Worm (Caenorhabditis elegans) whole organism, late embryonic: ENCODE measurements around the gene odd-2.

Experiments used
- C08G9.2 ChIP-seq: sonication (generic microtip); optimal IDR thresholded peaks from 2 replicates; lab custom pipeline; 2016; ENCODE audit warnings: mild to moderate bottlenecking, missing genetic modification characterization, moderate library complexity, missing compliant biosample characterization
- F13H6.1 ChIP-seq: sonication (generic microtip); optimal IDR thresholded peaks from 2 replicates; lab custom pipeline; 2016; ENCODE audit warnings: missing genetic modification characterization, missing compliant biosample characterization
- K02D7.2 ChIP-seq: sonication (generic microtip); optimal IDR thresholded peaks from 2 replicates; lab custom pipeline; 2017; ENCODE audit warnings: mild to moderate bottlenecking, missing genetic modification characterization, missing compliant biosample characterization
- K09A11.1 ChIP-seq: sonication (generic microtip); optimal IDR thresholded peaks from 2 replicates; lab custom pipeline; 2017; ENCODE audit warnings: antibody characterized with exemption, mild to moderate bottlenecking, missing genetic modification characterization, missing compliant biosample characterization; ENCODE audit not compliant: insufficient read depth
- T23F11.4 ChIP-seq: fragments of 200-800 bp; sonication (Bioruptor generic); optimal IDR thresholded peaks from 2 replicates; lab custom pipeline; 2018; ENCODE audit warnings: mild to moderate bottlenecking, missing genetic modification characterization, missing compliant biosample characterization
- Y22D7AL.16 ChIP-seq: sonication (generic microtip); optimal IDR thresholded peaks from 2 replicates; lab custom pipeline; 2016; ENCODE audit warnings: missing genetic modification characterization, missing compliant biosample characterization
- ahr-1 ChIP-seq: sonication (generic microtip); optimal IDR thresholded peaks from 2 replicates; lab custom pipeline; 2016; ENCODE audit warnings: missing genetic modification characterization, missing compliant biosample characterization
- ama-1 ChIP-seq: fragments of 150-350 bp; optimal IDR thresholded peaks from 2 replicates; lab custom pipeline; 2014
- ceh-14 ChIP-seq: sonication (generic microtip); optimal IDR thresholded peaks from 2 replicates; lab custom pipeline; 2016; ENCODE audit warnings: missing genotype, missing genetic modification characterization, missing compliant biosample characterization
- ceh-18 ChIP-seq: sonication (generic microtip); optimal IDR thresholded peaks from 2 replicates; lab custom pipeline; 2016; ENCODE audit warnings: missing genetic modification characterization, missing compliant biosample characterization
- ceh-19 ChIP-seq: fragments of 200-800 bp; sonication (Bioruptor generic); optimal IDR thresholded peaks from 2 replicates; lab custom pipeline; 2018; ENCODE audit warnings: mild to moderate bottlenecking, missing genetic modification characterization, missing compliant biosample characterization
- ceh-2 ChIP-seq: sonication (generic microtip); optimal IDR thresholded peaks from 2 replicates; lab custom pipeline; 2016; ENCODE audit warnings: missing genotype, missing genetic modification characterization, missing compliant biosample characterization
- ceh-22 ChIP-seq: sonication (generic microtip); optimal IDR thresholded peaks from 2 replicates; lab custom pipeline; 2017; ENCODE audit warnings: missing biosample characterization, missing genetic modification characterization
- ceh-31 ChIP-seq: sonication (generic microtip); optimal IDR thresholded peaks from 2 replicates; lab custom pipeline; 2016; ENCODE audit warnings: missing genetic modification characterization, missing compliant biosample characterization
- ceh-34 ChIP-seq: sonication (generic microtip); optimal IDR thresholded peaks from 2 replicates; lab custom pipeline; 2016; ENCODE audit warnings: mild to moderate bottlenecking, missing genetic modification characterization, missing compliant biosample characterization
- ceh-45 ChIP-seq: fragments of 200-800 bp; sonication (Bioruptor generic); IDR thresholded peaks from 2 replicates; pipeline ENCODE4 v1.3.6; 2022; ENCODE audit warnings: missing genetic modification reagents, missing genetic modification characterization, missing compliant biosample characterization
- ceh-48 ChIP-seq: sonication (generic microtip); optimal IDR thresholded peaks from 2 replicates; lab custom pipeline; 2016; ENCODE audit warnings: missing genetic modification characterization, inconsistent platforms, missing compliant biosample characterization
- dmd-4 ChIP-seq: sonication (generic microtip); optimal IDR thresholded peaks from 2 replicates; lab custom pipeline; 2016; ENCODE audit warnings: borderline replicate concordance, missing genetic modification characterization, missing compliant biosample characterization
- elt-2 ChIP-seq: sonication (generic microtip); optimal IDR thresholded peaks from 2 replicates; lab custom pipeline; 2016; ENCODE audit warnings: missing genetic modification reagents, missing genetic modification characterization, missing compliant biosample characterization
- elt-4 ChIP-seq: sonication (generic microtip); optimal IDR thresholded peaks from 2 replicates; lab custom pipeline; 2016; ENCODE audit warnings: missing genetic modification characterization, missing compliant biosample characterization
- ets-4 ChIP-seq: sonication (generic microtip); optimal IDR thresholded peaks from 2 replicates; lab custom pipeline; 2016; ENCODE audit warnings: missing genetic modification characterization, missing compliant biosample characterization
- fax-1 ChIP-seq: sonication (generic microtip); optimal IDR thresholded peaks from 2 replicates; lab custom pipeline; 2016; ENCODE audit warnings: missing genotype, missing genetic modification characterization, missing compliant biosample characterization
- fkh-6 ChIP-seq: sonication (generic microtip); optimal IDR thresholded peaks from 2 replicates; lab custom pipeline; 2016; ENCODE audit warnings: missing genetic modification characterization, missing compliant biosample characterization
- gmeb-2 ChIP-seq: sonication (generic microtip); optimal IDR thresholded peaks from 2 replicates; lab custom pipeline; 2016; ENCODE audit warnings: missing genetic modification characterization, inconsistent platforms, missing compliant biosample characterization
- hlh-13 ChIP-seq: fragments of 200-800 bp; sonication (Bioruptor generic); optimal IDR thresholded peaks from 2 replicates; lab custom pipeline; 2018; ENCODE audit warnings: mild to moderate bottlenecking, missing genetic modification characterization, missing compliant biosample characterization
- hlh-30 ChIP-seq: sonication (generic microtip); optimal IDR thresholded peaks from 2 replicates; lab custom pipeline; 2017; ENCODE audit warnings: antibody characterized with exemption, missing genetic modification characterization, missing compliant biosample characterization; ENCODE audit not compliant: insufficient read depth
- lin-11 ChIP-seq: fragments of 200-800 bp; sonication (Bioruptor generic); optimal IDR thresholded peaks from 2 replicates; lab custom pipeline; 2018; ENCODE audit warnings: mild to moderate bottlenecking, missing genetic modification characterization, missing compliant biosample characterization
- madf-2 ChIP-seq: sonication (generic microtip); optimal IDR thresholded peaks from 2 replicates; lab custom pipeline; 2017; ENCODE audit warnings: missing genetic modification characterization, missing compliant biosample characterization
- nfya-1 ChIP-seq: sonication (generic microtip); optimal IDR thresholded peaks from 2 replicates; lab custom pipeline; 2017; ENCODE audit warnings: missing genetic modification characterization, mild to moderate bottlenecking, missing compliant biosample characterization, antibody characterized with exemption, moderate library complexity
- nhr-11 ChIP-seq: fragments of 150-350 bp; optimal IDR thresholded peaks from 2 replicates; lab custom pipeline; 2014; ENCODE audit warnings: missing biosample characterization, missing genetic modification characterization
- npax-4 ChIP-seq: sonication (generic microtip); optimal IDR thresholded peaks from 2 replicates; lab custom pipeline; 2016; ENCODE audit warnings: missing genetic modification characterization, missing compliant biosample characterization
- odd-2 ChIP-seq: sonication (generic microtip); optimal IDR thresholded peaks from 2 replicates; lab custom pipeline; 2017; ENCODE audit warnings: antibody characterized with exemption, mild to moderate bottlenecking, missing genetic modification characterization, missing compliant biosample characterization
- pqm-1 ChIP-seq: sonication (generic microtip); optimal IDR thresholded peaks from 2 replicates; lab custom pipeline; 2016; ENCODE audit warnings: missing genetic modification characterization, missing compliant biosample characterization
- pros-1 ChIP-seq: fragments of 150-350 bp; optimal IDR thresholded peaks from 2 replicates; lab custom pipeline; 2014; ENCODE audit warnings: missing biosample characterization, missing genetic modification reagents, missing genetic modification characterization
- rnt-1 ChIP-seq: sonication (generic microtip); optimal IDR thresholded peaks from 2 replicates; lab custom pipeline; 2016; ENCODE audit warnings: missing genetic modification characterization, missing compliant biosample characterization
- sox-2 ChIP-seq: fragments of 200-800 bp; sonication (Bioruptor generic); IDR thresholded peaks from 2 replicates; pipeline ENCODE4 v1.3.6; 2022; ENCODE audit warnings: missing genetic modification reagents, missing genetic modification characterization, missing compliant biosample characterization
- syd-9 ChIP-seq: sonication (generic microtip); optimal IDR thresholded peaks from 2 replicates; lab custom pipeline; 2016; ENCODE audit warnings: mild to moderate bottlenecking, missing genetic modification characterization, moderate library complexity, missing compliant biosample characterization
- tbx-2 ChIP-seq: sonication (generic microtip); optimal IDR thresholded peaks from 2 replicates; lab custom pipeline; 2016; ENCODE audit warnings: missing genetic modification characterization, missing compliant biosample characterization
- ttx-3 ChIP-seq: sonication (generic microtip); optimal IDR thresholded peaks from 2 replicates; lab custom pipeline; 2016; ENCODE audit warnings: missing genetic modification reagents, missing genetic modification characterization, missing compliant biosample characterization
- unc-3 ChIP-seq, 2 experiments: fragments of 200-800 bp in 1 of 2; sonication (Bioruptor generic) in 1 of 2; sonication (generic microtip) in 1 of 2; conservative IDR thresholded peaks in 1 of 2; optimal IDR thresholded peaks in 1 of 2; 2 replicates each; pipeline versions ENCODE4 v1.3.6 to Lab custom; 2016 to 2022; ENCODE audit warnings: missing compliant biosample characterization in 2 of 2, missing genetic modification characterization in 2 of 2, missing genetic modification reagents in 1 of 2
- unc-42 ChIP-seq: sonication (generic microtip); optimal IDR thresholded peaks from 2 replicates; lab custom pipeline; 2016; ENCODE audit warnings: missing genotype, missing genetic modification characterization, missing compliant biosample characterization
- unc-55 ChIP-seq: sonication (generic microtip); optimal IDR thresholded peaks from 2 replicates; lab custom pipeline; 2017; ENCODE audit warnings: missing biosample characterization, missing genetic modification reagents, missing genetic modification characterization
- unc-86 ChIP-seq: sonication (generic microtip); optimal IDR thresholded peaks from 2 replicates; lab custom pipeline; 2016; ENCODE audit warnings: missing genetic modification characterization, missing compliant biosample characterization

odd-2 gene

ce11 chrX:6128225-6128686, 32.1 kb downstream of the odd-2 start, which contains the start of gene C15H9.9:
Gene C15H9.9, minus strand, starts transcription at chrX:6128275.
- TF ChIP-seq unc-86 (tag; lab: Kevin White, UChicago) = no peak
- TF ChIP-seq syd-9 = no peak
- no peak for TF ChIP-seq gmeb-2 (tag; lab: Kevin White, UChicago)
- TF ChIP-seq ceh-18 (tag; lab: Kevin White, UChicago) = peak; percentile 65
- TF ChIP-seq elt-2 (tag; lab: Kevin White, UChicago) = no peak
- no peak for TF ChIP-seq K02D7.2
- TF ChIP-seq unc-42 (tag; lab: Kevin White, UChicago) = peak; percentile 75
- no peak for TF ChIP-seq ceh-22 (tag; lab: Kevin White, UChicago)
- TF ChIP-seq sox-2 = no peak
- no peak for TF ChIP-seq ets-4 (tag; lab: Kevin White, UChicago)
- no peak for TF ChIP-seq ceh-19
- TF ChIP-seq F13H6.1 = no peak
- TF ChIP-seq fax-1 (tag; lab: Kevin White, UChicago) = no peak
- peak; percentile 28 for TF ChIP-seq unc-55 (GFP tag; lab: Kevin White, UChicago)
- no peak for TF ChIP-seq elt-4 (tag; lab: Kevin White, UChicago)
- no peak for TF ChIP-seq C08G9.2 (tag; lab: Kevin White, UChicago)
- peak; percentile 12 for TF ChIP-seq tbx-2 (tag; lab: Kevin White, UChicago)
- peak; percentile 69 for TF ChIP-seq ceh-31 (tag; lab: Kevin White, UChicago)
- peak; percentile 17 for TF ChIP-seq rnt-1
- no peak for TF ChIP-seq lin-11 (tag; lab: Kevin White, UChicago)
- TF ChIP-seq pqm-1 (tag; lab: Kevin White, UChicago) = no peak

- TF ChIP-seq hlh-30 (tag; lab: Kevin White, UChicago) (peak; percentile 27), hlh-13 (no peak), madf-2 (tag; lab: Kevin White, UChicago) (no peak), K09A11.1 (tag; lab: Kevin White, UChicago) (no peak), ceh-34 (no peak), unc-42 (tag; lab: Kevin White, UChicago) (no peak), ama-1 (no peak), Y22D7AL.16 (tag; lab: Kevin White, UChicago) (no peak), ceh-18 (tag; lab: Kevin White, UChicago) (no peak)
Measured at ce11 chrX:6122026-6122425, 38.3 kb downstream of the odd-2 start, which contains the start of gene nnt-1. Gene nnt-1, plus strand, starts transcription at chrX:6122311.

- TF ChIP-seq nhr-11 (tag; lab: Kevin White, UChicago) (no peak), lin-11 (tag; lab: Kevin White, UChicago) (no peak), ceh-14 (tag; lab: Kevin White, UChicago) (no peak), C08G9.2 (tag; lab: Kevin White, UChicago) (no peak)
Measured at ce11 chrX:6121279-6121678, 39.0 kb downstream of the odd-2 start.

ce11 chrX:6118086-6118825, 42.1 kb downstream of the odd-2 start, which contains the start of gene C15H9.2:
Gene C15H9.2, plus strand, starts transcription at chrX:6118526.
- TF ChIP-seq unc-42 (tag; lab: Kevin White, UChicago) = no peak
- no peak for TF ChIP-seq ahr-1 (tag; lab: Kevin White, UChicago)
- no peak for TF ChIP-seq ceh-45 (GFP tag; lab: Robert Waterston, UW)
- no peak for TF ChIP-seq unc-55 (GFP tag; lab: Kevin White, UChicago)
- no peak for TF ChIP-seq fkh-6
- TF ChIP-seq unc-3 (GFP tag; conservative IDR thresholded peaks at IDR 0.05; lab: Robert Waterston, UW) = no peak
- TF ChIP-seq unc-3 (tag; optimal IDR thresholded peaks at IDR 0.05; lab: Kevin White, UChicago) = no peak
- no peak for TF ChIP-seq npax-4 (tag; lab: Kevin White, UChicago)
- TF ChIP-seq nfya-1 (tag; lab: Kevin White, UChicago) = no peak
- TF ChIP-seq T23F11.4 (GFP tag; lab: Kevin White, UChicago) = no peak
- TF ChIP-seq lin-11 (tag; lab: Kevin White, UChicago) = no peak
- no peak for TF ChIP-seq ttx-3 (tag; lab: Kevin White, UChicago)
- no peak for TF ChIP-seq K02D7.2
- TF ChIP-seq odd-2 = no peak
- no peak for TF ChIP-seq dmd-4 (tag; lab: Kevin White, UChicago)
- no peak for TF ChIP-seq pros-1 (tag; lab: Kevin White, UChicago)
- no peak for TF ChIP-seq Y22D7AL.16 (tag; lab: Kevin White, UChicago)
- TF ChIP-seq ceh-2 (tag; lab: Kevin White, UChicago) = no peak
- no peak for TF ChIP-seq ceh-48 (tag; lab: Kevin White, UChicago)
